Fruit fly (Drosophila melanogaster) whole organism, embryonic: ENCODE measurements around the gene deltaCOP.

Experiments
- Blimp-1 ChIP-seq: fragments of 200-800 bp; sonication (Bioruptor generic); optimal IDR thresholded peaks from 3 replicates; lab custom pipeline; 2018; ENCODE audit warnings: missing biosample characterization, missing genetic modification characterization, mild to moderate bottlenecking, moderate library complexity, missing genetic modification reagents
- CG10543 ChIP-seq: fragments of 200-800 bp; sonication (Bioruptor generic); optimal IDR thresholded peaks from 3 replicates; lab custom pipeline; 2017; ENCODE audit warnings: missing biosample characterization, mild to moderate bottlenecking, missing genetic modification characterization, moderate library complexity
- CG11085 ChIP-seq: fragments of 200-800 bp; sonication (Bioruptor generic); IDR thresholded peaks from 2 replicates; pipeline ENCODE4 v1.3.6; 2022; ENCODE audit warnings: missing biosample characterization, missing genetic modification characterization
- CG11247 ChIP-seq: fragments of 200-800 bp; sonication (Bioruptor generic); IDR thresholded peaks from 2 replicates; pipeline ENCODE4 v1.3.6; 2022; ENCODE audit warnings: missing biosample characterization, missing genetic modification characterization
- CG12071 ChIP-seq: fragments of 200-800 bp; sonication (Bioruptor generic); optimal IDR thresholded peaks from 3 replicates; lab custom pipeline; 2018; ENCODE audit warnings: missing biosample characterization, mild to moderate bottlenecking, missing genetic modification characterization
- CG12155 ChIP-seq: fragments of 200-800 bp; sonication (Bioruptor generic); optimal IDR thresholded peaks from 3 replicates; lab custom pipeline; 2016; ENCODE audit warnings: missing biosample characterization, missing genetic modification characterization
- CG14050 ChIP-seq: fragments of 200-800 bp; sonication (Bioruptor generic); IDR thresholded peaks from 3 replicates; pipeline ENCODE4 v1.3.6; 2022; ENCODE audit warnings: missing biosample characterization, missing genetic modification characterization
- CG1529 ChIP-seq: fragments of 200-800 bp; sonication (Bioruptor generic); optimal IDR thresholded peaks from 3 replicates; lab custom pipeline; 2018; ENCODE audit warnings: missing biosample characterization, missing genetic modification characterization
- CG15479 ChIP-seq: fragments of 200-800 bp; sonication (Bioruptor generic); optimal IDR thresholded peaks from 3 replicates; lab custom pipeline; 2019; ENCODE audit warnings: missing biosample characterization, mild to moderate bottlenecking, missing genetic modification characterization, moderate library complexity
- CG16815 ChIP-seq: fragments of 200-800 bp; sonication (Bioruptor generic); optimal IDR thresholded peaks from 3 replicates; lab custom pipeline; 2017; ENCODE audit warnings: missing biosample characterization, mild to moderate bottlenecking, missing genetic modification characterization
- CG2120 ChIP-seq: fragments of 200-800 bp; sonication (Bioruptor generic); optimal IDR thresholded peaks from 3 replicates; lab custom pipeline; 2016; ENCODE audit warnings: missing biosample characterization, missing genetic modification characterization
- CG3726 ChIP-seq: fragments of 200-800 bp; sonication (Bioruptor generic); IDR thresholded peaks from 3 replicates; pipeline ENCODE4, ENCODE4 v1.3.6; 2022; ENCODE audit warnings: missing biosample characterization, missing genetic modification characterization
- CG3995 ChIP-seq: fragments of 200-800 bp; sonication (Bioruptor generic); optimal IDR thresholded peaks from 3 replicates; lab custom pipeline; 2016; ENCODE audit warnings: missing biosample characterization, missing genetic modification characterization
- CG4282 ChIP-seq: fragments of 200-800 bp; sonication (Bioruptor generic); optimal IDR thresholded peaks from 2 replicates; lab custom pipeline; 2016; ENCODE audit warnings: missing biosample characterization, missing genetic modification characterization
- CG4360 ChIP-seq: fragments of 200-800 bp; sonication (Bioruptor generic); IDR thresholded peaks from 2 replicates; pipeline ENCODE4 v1.3.6; 2022; ENCODE audit warnings: missing biosample characterization, missing genetic modification characterization
- CG4424 ChIP-seq: fragments of 200-800 bp; sonication (Bioruptor generic); optimal IDR thresholded peaks from 3 replicates; lab custom pipeline; 2016; ENCODE audit warnings: missing biosample characterization, missing genetic modification characterization
- CG4730 ChIP-seq: fragments of 200-800 bp; sonication (Bioruptor generic); IDR thresholded peaks from 2 replicates; pipeline ENCODE4 v1.3.6; 2022; ENCODE audit warnings: missing biosample characterization, missing genetic modification characterization
- CG4820 ChIP-seq: fragments of 200-800 bp; sonication (Bioruptor generic); optimal IDR thresholded peaks from 3 replicates; lab custom pipeline; 2016; ENCODE audit warnings: missing biosample characterization, missing genetic modification characterization
- CG5180 ChIP-seq: fragments of 200-800 bp; sonication (Bioruptor generic); optimal IDR thresholded peaks from 3 replicates; lab custom pipeline; 2017; ENCODE audit warnings: missing biosample characterization, missing genetic modification characterization, mild to moderate bottlenecking, moderate library complexity, missing genetic modification reagents
- CG9727 ChIP-seq: fragments of 200-800 bp; sonication (Bioruptor generic); optimal IDR thresholded peaks from 3 replicates; lab custom pipeline; 2017; ENCODE audit warnings: missing biosample characterization, mild to moderate bottlenecking, missing genetic modification characterization
- CG9797 ChIP-seq: fragments of 200-800 bp; sonication (Bioruptor generic); optimal IDR thresholded peaks from 3 replicates; lab custom pipeline; 2018; ENCODE audit warnings: missing biosample characterization, mild to moderate bottlenecking, missing genetic modification characterization
- CG9817 ChIP-seq: fragments of 200-800 bp; sonication (Bioruptor generic); optimal IDR thresholded peaks from 2 replicates; lab custom pipeline; 2018; ENCODE audit warnings: missing biosample characterization, mild to moderate bottlenecking, missing genetic modification characterization, moderate library complexity
- D19B ChIP-seq: fragments of 200-800 bp; sonication (Bioruptor generic); optimal IDR thresholded peaks from 2 replicates; lab custom pipeline; 2017; ENCODE audit warnings: missing biosample characterization, mild to moderate bottlenecking, missing genetic modification characterization
- Dad ChIP-seq: fragments of 200-800 bp; sonication (Bioruptor generic); optimal IDR thresholded peaks from 3 replicates; lab custom pipeline; 2016; ENCODE audit warnings: missing biosample characterization, missing genetic modification characterization
- Dip3 ChIP-seq: fragments of 200-800 bp; sonication (Bioruptor generic); optimal IDR thresholded peaks from 3 replicates; lab custom pipeline; 2016; ENCODE audit warnings: missing biosample characterization, missing genetic modification characterization
- Dll ChIP-seq: fragments of 200-800 bp; sonication (Bioruptor generic); IDR thresholded peaks from 4 replicates; pipeline ENCODE4 v1.3.6; 2022; ENCODE audit warnings: missing biosample characterization, missing genetic modification characterization; ENCODE audit not compliant: partially characterized antibody
- Hand ChIP-seq: fragments of 200-800 bp; sonication (Bioruptor generic); optimal IDR thresholded peaks from 2 replicates; lab custom pipeline; 2017; ENCODE audit warnings: mild to moderate bottlenecking, missing biosample characterization, missing genetic modification reagents, missing genetic modification characterization
- MBD-R2 ChIP-seq: fragments of 200-800 bp; sonication (Bioruptor generic); IDR thresholded peaks from 2 replicates; pipeline ENCODE4 v1.3.6; 2022; ENCODE audit warnings: missing biosample characterization, missing genetic modification characterization
- MTF-1 ChIP-seq: fragments of 200-800 bp; sonication (Bioruptor generic); optimal IDR thresholded peaks from 2 replicates; lab custom pipeline; 2018; ENCODE audit warnings: missing biosample characterization, mild to moderate bottlenecking, missing genetic modification characterization, borderline replicate concordance
- Myb ChIP-seq: fragments of 200-800 bp; sonication (Bioruptor generic); optimal IDR thresholded peaks from 2 replicates; lab custom pipeline; 2016; ENCODE audit warnings: missing biosample characterization, missing genetic modification characterization
- Optix ChIP-seq: fragments of 200-800 bp; sonication (Bioruptor generic); IDR thresholded peaks from 3 replicates; pipeline ENCODE4 v1.3.6; 2022; ENCODE audit warnings: missing biosample characterization, missing genetic modification characterization
- Scr ChIP-seq: fragments of 200-800 bp; sonication (Bioruptor generic); IDR thresholded peaks from 2 replicates; pipeline ENCODE4 v1.3.6; 2022; ENCODE audit warnings: missing biosample characterization, missing genetic modification characterization; ENCODE audit not compliant: partially characterized antibody
- Spps ChIP-seq: fragments of 200-800 bp; sonication (Bioruptor generic); optimal IDR thresholded peaks from 2 replicates; lab custom pipeline; 2018; ENCODE audit warnings: missing biosample characterization, mild to moderate bottlenecking, missing genetic modification characterization
- ash1 ChIP-seq: fragments of 200-800 bp; sonication (Bioruptor generic); optimal IDR thresholded peaks from 2 replicates; lab custom pipeline; 2018; ENCODE audit warnings: missing biosample characterization, mild to moderate bottlenecking, missing genetic modification characterization
- ci ChIP-seq: fragments of 200-800 bp; sonication (Bioruptor generic); IDR thresholded peaks from 3 replicates; pipeline ENCODE4 v1.3.6; 2022; ENCODE audit warnings: missing biosample characterization, missing genetic modification characterization
- crp ChIP-seq, 2 experiments: fragments of 200-800 bp; sonication (Bioruptor generic); optimal IDR thresholded peaks; 2 replicates in 1 of 2; 3 replicates in 1 of 2; lab custom pipeline; 2017; ENCODE audit warnings: missing biosample characterization in 2 of 2, missing genetic modification characterization in 2 of 2, mild to moderate bottlenecking in 1 of 2, moderate library complexity in 1 of 2
- dati ChIP-seq: fragments of 200-800 bp; sonication (Bioruptor generic); IDR thresholded peaks from 2 replicates; pipeline ENCODE4 v1.3.6; 2022; ENCODE audit warnings: missing biosample characterization, missing genetic modification characterization
- disco-r ChIP-seq: fragments of 200-800 bp; sonication (Bioruptor generic); optimal IDR thresholded peaks from 2 replicates; lab custom pipeline; 2016; ENCODE audit warnings: missing biosample characterization, missing genetic modification characterization
- fd96Cb ChIP-seq: fragments of 200-800 bp; sonication (Bioruptor generic); optimal IDR thresholded peaks from 2 replicates; lab custom pipeline; 2018; ENCODE audit warnings: missing biosample characterization, mild to moderate bottlenecking, missing genetic modification characterization, moderate library complexity
- gsb ChIP-seq: fragments of 200-800 bp; sonication (Bioruptor generic); IDR thresholded peaks from 2 replicates; pipeline ENCODE4 v1.3.6; 2022; ENCODE audit warnings: missing biosample characterization, missing genetic modification characterization
- ham ChIP-seq: fragments of 200-800 bp; sonication (Bioruptor generic); IDR thresholded peaks from 2 replicates; pipeline ENCODE4 v1.3.6; 2022; ENCODE audit warnings: missing biosample characterization, missing genetic modification characterization
- her ChIP-seq: fragments of 200-800 bp; sonication (Bioruptor generic); optimal IDR thresholded peaks from 2 replicates; lab custom pipeline; 2016; ENCODE audit warnings: missing biosample characterization, missing genetic modification characterization
- nom ChIP-seq: fragments of 200-800 bp; sonication (Bioruptor generic); optimal IDR thresholded peaks from 2 replicates; lab custom pipeline; 2017; ENCODE audit warnings: missing biosample characterization, missing genetic modification characterization, mild to moderate bottlenecking, moderate library complexity, missing genetic modification reagents
- pb ChIP-seq: fragments of 200-800 bp; sonication (Bioruptor generic); optimal IDR thresholded peaks from 3 replicates; lab custom pipeline; 2016; ENCODE audit warnings: missing biosample characterization, missing genetic modification characterization
- pnt ChIP-seq: fragments of 200-800 bp; sonication (Bioruptor generic); optimal IDR thresholded peaks from 3 replicates; lab custom pipeline; 2016; ENCODE audit warnings: missing biosample characterization, missing genetic modification characterization
- slp2 ChIP-seq: fragments of 200-800 bp; sonication (Bioruptor generic); optimal IDR thresholded peaks from 2 replicates; lab custom pipeline; 2016; ENCODE audit warnings: missing biosample characterization, missing genetic modification characterization
- usp ChIP-seq: fragments of >200 bp; optimal IDR thresholded peaks from 2 replicates; lab custom pipeline; 2017; ENCODE audit warnings: missing biosample characterization, missing genetic modification characterization
- vfl ChIP-seq: fragments of 200-800 bp; sonication (Bioruptor generic); optimal IDR thresholded peaks from 2 replicates; lab custom pipeline; 2016; ENCODE audit warnings: missing biosample characterization, missing genetic modification characterization
- vvl ChIP-seq: fragments of 200-800 bp; sonication (Bioruptor generic); IDR thresholded peaks from 2 replicates; pipeline ENCODE4 v1.3.6; 2022; ENCODE audit warnings: missing biosample characterization, missing genetic modification characterization
- wdn ChIP-seq: fragments of 200-800 bp; sonication (Bioruptor generic); IDR thresholded peaks from 2 replicates; pipeline ENCODE4 v1.3.6; 2022; ENCODE audit warnings: missing biosample characterization, missing genetic modification characterization

The deltaCOP gene

DNA sequence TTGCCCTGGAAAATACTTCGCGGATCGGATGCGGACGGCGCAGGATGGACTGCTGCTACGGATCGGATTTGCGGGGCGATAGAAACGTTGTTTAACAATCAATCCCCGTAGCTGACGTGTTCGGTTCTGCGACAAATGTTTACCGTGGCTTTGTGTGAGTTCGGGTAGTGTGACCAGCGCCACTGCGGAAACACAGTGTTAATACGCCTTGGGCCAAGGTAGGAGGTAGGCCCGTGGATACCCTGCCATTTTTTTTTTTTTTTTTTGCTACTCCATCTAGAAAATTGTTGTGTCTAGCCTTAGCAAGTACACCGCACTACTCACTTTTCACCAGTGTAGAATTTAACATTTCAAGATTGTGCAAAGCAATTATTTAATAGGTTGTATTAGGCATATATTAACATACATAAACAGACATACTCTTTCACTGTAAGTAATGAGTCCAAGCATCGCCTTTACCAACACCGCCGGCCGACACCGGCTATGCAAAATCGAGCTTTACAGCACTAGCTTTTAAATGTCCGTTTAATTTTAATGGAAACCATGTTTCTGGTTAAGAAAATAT, at the start of gene deltaCOP:
deltaCOP (minus strand) TSS at position 171 of the 565 bp plus-strand sequence.
- TF ChIP-seq CG5180 (GFP tag; lab: Kevin White, UChicago) (no peak), gsb (GFP tag; lab: Robert Waterston, UW) (peak; percentile 61), vfl (GFP tag; lab: Kevin White, UChicago) (peak; percentile 78), Dip3 (GFP tag; lab: Kevin White, UChicago) (peak; percentile 94), vvl (peak; percentile 84), pnt (GFP tag; lab: Kevin White, UChicago) (peak; percentile 86), MBD-R2 (GFP tag; lab: Robert Waterston, UW) (peak; percentile 83), crp (GFP tag; optimal IDR thresholded peaks at IDR 0.05; lab: Kevin White, UChicago) (peak in 1 of 2 experiments; percentile 35), CG4730 (GFP tag; lab: Robert Waterston, UW) (peak; percentile 69), disco-r (GFP tag; lab: Kevin White, UChicago) (peak; percentile 81), MTF-1 (peak; percentile 20), CG12071 (GFP tag; lab: Kevin White, UChicago) (peak; percentile 42), Blimp-1 (GFP tag; lab: Kevin White, UChicago) (peak; percentile 58), dati (GFP tag; lab: Robert Waterston, UW) (no peak), slp2 (peak; percentile 87), CG2120 (peak; percentile 97), wdn (peak; percentile 81), CG16815 (peak; percentile 75), CG9797 (GFP tag; lab: Kevin White, UChicago) (peak; percentile 77), Dll (GFP tag; lab: Robert Waterston, UW) (peak; percentile 32; the same call in 1 of the 4 replicates), ci (GFP tag; lab: Robert Waterston, UW) (peak; percentile 83), D19B (peak; percentile 92), nom (peak; percentile 61), Myb (peak; percentile 92), fd96Cb (tag; lab: Kevin White, UChicago) (peak; percentile 73), Dad (GFP tag; lab: Kevin White, UChicago) (peak; percentile 89), CG3726 (GFP tag; lab: Robert Waterston, UW) (peak; percentile 68; the same call in 2 of the 3 replicates), CG10543 (GFP tag; lab: Kevin White, UChicago) (peak; percentile 79), CG14050 (GFP tag; lab: Robert Waterston, UW) (peak; percentile 71), CG3995 (GFP tag; lab: Kevin White, UChicago) (peak; percentile 52), Hand (GFP tag; lab: Kevin White, UChicago) (peak; percentile 13), ham (peak; percentile 65; the same call in 1 of the 2 replicates), CG9727 (GFP tag; lab: Kevin White, UChicago) (peak; percentile 80), CG12155 (GFP tag; lab: Kevin White, UChicago) (peak; percentile 90), CG4282 (peak; percentile 87), her (peak; percentile 82), CG15479 (no peak), Optix (peak; percentile 87), usp (GFP tag; lab: Kevin White, UChicago) (no peak), pb (GFP tag; lab: Kevin White, UChicago) (peak; percentile 82), CG9817 (tag; lab: Kevin White, UChicago) (peak; percentile 73), Spps (tag; lab: Kevin White, UChicago) (peak; percentile 14), Scr (peak; percentile 34; the same call in 1 of the 2 replicates), CG11247 (GFP tag; lab: Robert Waterston, UW) (peak; percentile 79), CG4424 (peak; percentile 85), CG11085 (GFP tag; lab: Robert Waterston, UW) (peak; percentile 71), CG4820 (GFP tag; lab: Kevin White, UChicago) (peak; percentile 80), CG1529 (GFP tag; lab: Kevin White, UChicago) (no peak), CG4360 (GFP tag; lab: Robert Waterston, UW) (peak; percentile 26; the same call in 1 of the 2 replicates), ash1 (GFP tag; lab: Kevin White, UChicago) (no peak)
